Fruit fly (Drosophila melanogaster) whole organism, embryonic: ENCODE data around the gene lilli.
A peak's percentile ranks its signal among the peaks of the same experiment; 100 is the strongest.

Experiments used
- Atf-2 ChIP-seq: fragments of 200-800 bp; sonication (Bioruptor generic); optimal IDR thresholded peaks from 2 replicates; lab custom pipeline; 2016; ENCODE audit warnings: missing biosample characterization, missing genetic modification characterization
- CG10431 ChIP-seq: fragments of 200-800 bp; sonication (Bioruptor generic); optimal IDR thresholded peaks from 3 replicates; lab custom pipeline; 2018; ENCODE audit warnings: missing biosample characterization, mild to moderate bottlenecking, missing genetic modification characterization
- CG11695 ChIP-seq: fragments of 200-800 bp; sonication (Bioruptor generic); IDR thresholded peaks from 3 replicates; pipeline ENCODE4 v1.3.6; 2022; ENCODE audit warnings: missing biosample characterization, missing genetic modification characterization
- CG12104 ChIP-seq: fragments of 200-800 bp; sonication (Bioruptor generic); optimal IDR thresholded peaks from 3 replicates; lab custom pipeline; 2016; ENCODE audit warnings: missing biosample characterization, missing genetic modification characterization
- CG12155 ChIP-seq: fragments of 200-800 bp; sonication (Bioruptor generic); optimal IDR thresholded peaks from 3 replicates; lab custom pipeline; 2016; ENCODE audit warnings: missing biosample characterization, missing genetic modification characterization
- CG17328 ChIP-seq: fragments of 200-800 bp; sonication (Bioruptor generic); IDR thresholded peaks from 2 replicates; pipeline ENCODE4 v1.3.6; 2022; ENCODE audit warnings: missing biosample characterization, missing genetic modification characterization
- CG17359 ChIP-seq: fragments of 200-800 bp; sonication (Bioruptor generic); optimal IDR thresholded peaks from 3 replicates; lab custom pipeline; 2018; ENCODE audit warnings: missing biosample characterization, mild to moderate bottlenecking, missing genetic modification characterization, moderate library complexity
- CG1832 ChIP-seq: fragments of 200-800 bp; sonication (Bioruptor generic); optimal IDR thresholded peaks from 2 replicates; lab custom pipeline; 2017; ENCODE audit warnings: missing biosample characterization, mild to moderate bottlenecking, missing genetic modification characterization, inconsistent platforms
- CG18764 ChIP-seq: fragments of 200-800 bp; sonication (Bioruptor generic); optimal IDR thresholded peaks from 3 replicates; lab custom pipeline; 2016; ENCODE audit warnings: missing biosample characterization, missing genetic modification characterization
- CG3163 ChIP-seq: fragments of 200-800 bp; sonication (Bioruptor generic); optimal IDR thresholded peaks from 3 replicates; lab custom pipeline; 2016; ENCODE audit warnings: missing biosample characterization, missing genetic modification characterization
- CG33213 ChIP-seq: fragments of 200-800 bp; sonication (Bioruptor generic); optimal IDR thresholded peaks from 3 replicates; lab custom pipeline; 2016; ENCODE audit warnings: missing biosample characterization, missing genetic modification characterization
- CG34376 ChIP-seq: fragments of 200-800 bp; sonication (Bioruptor generic); optimal IDR thresholded peaks from 2 replicates; lab custom pipeline; 2018; ENCODE audit warnings: missing biosample characterization, mild to moderate bottlenecking, missing genetic modification characterization
- CG4404 ChIP-seq: fragments of 200-800 bp; sonication (Bioruptor generic); IDR thresholded peaks from 2 replicates; pipeline ENCODE4 v1.3.6; 2022; ENCODE audit warnings: missing biosample characterization, missing genetic modification characterization
- CG7786 ChIP-seq: fragments of 200-800 bp; sonication (Bioruptor generic); optimal IDR thresholded peaks from 2 replicates; lab custom pipeline; 2016; ENCODE audit warnings: missing biosample characterization, missing genetic modification characterization
- CHES-1-like ChIP-seq: fragments of 200-800 bp; sonication (Bioruptor generic); optimal IDR thresholded peaks from 2 replicates; lab custom pipeline; 2016; ENCODE audit warnings: missing biosample characterization, missing genetic modification characterization
- D19A ChIP-seq: fragments of 200-800 bp; optimal IDR thresholded peaks from 3 replicates; lab custom pipeline; 2019; ENCODE audit warnings: missing biosample characterization, mild to moderate bottlenecking, missing genetic modification characterization, moderate library complexity
- Dek ChIP-seq: fragments of 200-800 bp; sonication (Bioruptor generic); optimal IDR thresholded peaks from 3 replicates; lab custom pipeline; 2019; ENCODE audit warnings: missing biosample characterization, mild to moderate bottlenecking, missing genetic modification characterization, moderate library complexity
- Dp ChIP-seq: fragments of 200-800 bp; sonication (Bioruptor generic); optimal IDR thresholded peaks from 2 replicates; lab custom pipeline; 2018; ENCODE audit warnings: missing biosample characterization, mild to moderate bottlenecking, missing genetic modification characterization, moderate library complexity
- Elba2 ChIP-seq: fragments of 200-800 bp; sonication (Bioruptor generic); optimal IDR thresholded peaks from 3 replicates; lab custom pipeline; 2016; ENCODE audit warnings: missing biosample characterization, missing genetic modification characterization
- Ets97D ChIP-seq: fragments of 200-800 bp; sonication (Bioruptor generic); optimal IDR thresholded peaks from 3 replicates; lab custom pipeline; 2016; ENCODE audit warnings: missing biosample characterization, missing genetic modification characterization
- GATAe ChIP-seq: fragments of 200-800 bp; sonication (Bioruptor generic); conservative IDR thresholded peaks from 2 replicates; pipeline ENCODE4 v1.3.6; 2022; ENCODE audit warnings: missing biosample characterization, missing genetic modification characterization
- H15 ChIP-seq: fragments of 200-800 bp; sonication (Bioruptor generic); IDR thresholded peaks from 3 replicates; pipeline ENCODE4 v1.3.6; 2022; ENCODE audit warnings: missing biosample characterization, missing genetic modification characterization
- H2.0 ChIP-seq: fragments of 200-800 bp; sonication (Bioruptor generic); IDR thresholded peaks from 2 replicates; pipeline ENCODE4 v1.3.6; 2022; ENCODE audit warnings: missing biosample characterization, missing genetic modification characterization
- Jarid2 ChIP-seq: fragments of 200-800 bp; sonication (Bioruptor generic); optimal IDR thresholded peaks from 3 replicates; lab custom pipeline; 2017; ENCODE audit warnings: mild to moderate bottlenecking, missing biosample characterization, missing genetic modification reagents, missing genetic modification characterization
- Lpt ChIP-seq: fragments of >200 bp; optimal IDR thresholded peaks from 2 replicates; lab custom pipeline; 2018; ENCODE audit warnings: missing biosample characterization, missing genetic modification characterization
- NFAT ChIP-seq: fragments of 200-800 bp; sonication (Bioruptor generic); IDR thresholded peaks from 2 replicates; pipeline ENCODE4 v1.3.6; 2022; ENCODE audit warnings: missing biosample characterization, missing genetic modification characterization
- Sry-δ ChIP-seq: fragments of 200-800 bp; sonication (Bioruptor generic); optimal IDR thresholded peaks from 2 replicates; lab custom pipeline; 2016; ENCODE audit warnings: missing biosample characterization, missing genetic modification characterization
- Stat92E ChIP-seq, 3 experiments: fragments of >200 bp in 2 of 3; fragments of 200-800 bp in 1 of 3; sonication (Bioruptor generic) in 1 of 3; optimal IDR thresholded peaks; 2 replicates each; lab custom pipeline; 2017 to 2019; ENCODE audit warnings: missing biosample characterization in 3 of 3, missing genetic modification characterization in 3 of 3, mild to moderate bottlenecking in 1 of 3, moderate library complexity in 1 of 3
- Vsx1 ChIP-seq: fragments of 200-800 bp; sonication (Bioruptor generic); optimal IDR thresholded peaks from 2 replicates; lab custom pipeline; 2017; ENCODE audit warnings: missing biosample characterization, mild to moderate bottlenecking, missing genetic modification characterization, missing genetic modification reagents
- aop ChIP-seq: fragments of 200-800 bp; sonication (Bioruptor generic); IDR thresholded peaks from 2 replicates; pipeline ENCODE4 v1.3.6; 2022; ENCODE audit warnings: missing biosample characterization, missing genetic modification characterization
- bbx ChIP-seq: fragments of 200-800 bp; sonication (Bioruptor generic); IDR thresholded peaks from 2 replicates; pipeline ENCODE4 v1.3.6; 2022; ENCODE audit warnings: missing biosample characterization, missing genetic modification characterization; ENCODE audit not compliant: partially characterized antibody
- chinmo ChIP-seq: fragments of 200-800 bp; sonication (Bioruptor generic); IDR thresholded peaks from 4 replicates; pipeline ENCODE4 v1.3.6; 2022; ENCODE audit warnings: missing biosample characterization, missing genetic modification characterization; ENCODE audit not compliant: partially characterized antibody
- corto ChIP-seq: fragments of 200-800 bp; sonication (Bioruptor generic); optimal IDR thresholded peaks from 2 replicates; lab custom pipeline; 2016; ENCODE audit warnings: missing biosample characterization, mild to moderate bottlenecking, missing genetic modification characterization, moderate library complexity
- crc ChIP-seq: fragments of 200-800 bp; sonication (Bioruptor generic); optimal IDR thresholded peaks from 2 replicates; lab custom pipeline; 2016; ENCODE audit warnings: missing biosample characterization, missing genetic modification characterization
- da ChIP-seq: fragments of 200-800 bp; sonication (Bioruptor generic); optimal IDR thresholded peaks from 2 replicates; lab custom pipeline; 2016; ENCODE audit warnings: missing biosample characterization, missing genetic modification characterization
- dati ChIP-seq: fragments of 200-800 bp; sonication (Bioruptor generic); IDR thresholded peaks from 2 replicates; pipeline ENCODE4 v1.3.6; 2022; ENCODE audit warnings: missing biosample characterization, missing genetic modification characterization
- hb ChIP-seq: fragments of 200-800 bp; sonication (Bioruptor generic); IDR thresholded peaks from 3 replicates; pipeline ENCODE4 v1.3.6; 2022; ENCODE audit warnings: missing biosample characterization, missing genetic modification characterization; ENCODE audit not compliant: partially characterized antibody
- hkb ChIP-seq, 2 experiments: fragments of 200-800 bp in 1 of 2; fragments of >200 bp in 1 of 2; sonication (Bioruptor generic) in 1 of 2; IDR thresholded peaks in 1 of 2; optimal IDR thresholded peaks in 1 of 2; 2 replicates each; pipeline versions ENCODE4 v1.3.6 to Lab custom; 2017 to 2022; ENCODE audit warnings: missing biosample characterization in 1 of 2, missing genetic modification characterization in 1 of 2
- lab ChIP-seq: fragments of 200-800 bp; sonication (Bioruptor generic); optimal IDR thresholded peaks from 3 replicates; lab custom pipeline; 2017; ENCODE audit warnings: missing biosample characterization, missing genetic modification characterization, mild to moderate bottlenecking, moderate library complexity, missing genetic modification reagents
- oc ChIP-seq: fragments of 200-800 bp; sonication (Bioruptor generic); optimal IDR thresholded peaks from 2 replicates; lab custom pipeline; 2018; ENCODE audit warnings: missing biosample characterization, mild to moderate bottlenecking, missing genetic modification characterization, moderate library complexity
- p53 ChIP-seq: fragments of 200-800 bp; sonication (Bioruptor generic); optimal IDR thresholded peaks from 2 replicates; lab custom pipeline; 2016; ENCODE audit warnings: missing biosample characterization, missing genetic modification characterization
- pita ChIP-seq: fragments of 200-800 bp; sonication (Bioruptor generic); optimal IDR thresholded peaks from 2 replicates; lab custom pipeline; 2017; ENCODE audit warnings: missing biosample characterization, mild to moderate bottlenecking, missing genetic modification characterization
- schlank ChIP-seq: fragments of 200-800 bp; sonication (Bioruptor generic); optimal IDR thresholded peaks from 2 replicates; lab custom pipeline; 2018; ENCODE audit warnings: missing biosample characterization, mild to moderate bottlenecking, missing genetic modification characterization
- slbo ChIP-seq: fragments of 200-800 bp; sonication (Bioruptor generic); IDR thresholded peaks from 2 replicates; pipeline ENCODE4 v1.3.6; 2022; ENCODE audit warnings: missing biosample characterization, missing genetic modification characterization
- slp2 ChIP-seq: fragments of 200-800 bp; sonication (Bioruptor generic); optimal IDR thresholded peaks from 2 replicates; lab custom pipeline; 2016; ENCODE audit warnings: missing biosample characterization, missing genetic modification characterization
- sna ChIP-seq: fragments of 200-800 bp; sonication (Bioruptor generic); IDR thresholded peaks from 2 replicates; pipeline ENCODE4 v1.3.6; 2022; ENCODE audit warnings: missing biosample characterization, missing genetic modification characterization; ENCODE audit not compliant: partially characterized antibody
- sug ChIP-seq: fragments of 200-800 bp; optimal IDR thresholded peaks from 2 replicates; lab custom pipeline; 2019; ENCODE audit warnings: missing biosample characterization, mild to moderate bottlenecking, missing genetic modification characterization, moderate library complexity
- tap ChIP-seq: fragments of 200-800 bp; optimal IDR thresholded peaks from 3 replicates; lab custom pipeline; 2019; ENCODE audit warnings: missing biosample characterization, mild to moderate bottlenecking, missing genetic modification characterization, moderate library complexity
- tio ChIP-seq: fragments of 200-800 bp; sonication (Bioruptor generic); optimal IDR thresholded peaks from 2 replicates; lab custom pipeline; 2017; ENCODE audit warnings: missing biosample characterization, missing genetic modification characterization, inconsistent platforms
- toy ChIP-seq: fragments of 200-800 bp; sonication (Bioruptor generic); IDR thresholded peaks from 2 replicates; pipeline ENCODE4 v1.3.6; 2022; ENCODE audit warnings: missing biosample characterization, missing genetic modification characterization
- vnd ChIP-seq: fragments of 200-800 bp; sonication (Bioruptor generic); IDR thresholded peaks from 3 replicates; pipeline ENCODE4 v1.3.6; 2022; ENCODE audit warnings: missing biosample characterization, missing genetic modification characterization; ENCODE audit not compliant: partially characterized antibody

The lilli gene

dm6 chr2L:2905051-2905446 lies 19.3 kb downstream of the lilli start (continued):
- TF ChIP-seq dati (GFP tag; lab: Robert Waterston, UW) (no peak), CG33213 (GFP tag; lab: Kevin White, UChicago) (no peak), H15 (GFP tag; lab: Robert Waterston, UW) (0 out of 3 replicates have a peak, but pooled peaks have one; percentile 39), CG12155 (GFP tag; lab: Kevin White, UChicago) (no peak), CG3163 (GFP tag; lab: Kevin White, UChicago) (no peak), CHES-1-like (GFP tag; lab: Kevin White, UChicago) (no peak), toy (GFP tag; lab: Robert Waterston, UW) (no peak), slp2 (GFP tag; lab: Kevin White, UChicago) (no peak), bbx (GFP tag; lab: Robert Waterston, UW) (no peak), crc (GFP tag; lab: Kevin White, UChicago) (no peak), Vsx1 (GFP tag; lab: Kevin White, UChicago) (no peak), vnd (GFP tag; lab: Robert Waterston, UW) (no peak), Dek (peak; percentile 21), GATAe (GFP tag; lab: Robert Waterston, UW) (no peak), Ets97D (GFP tag; lab: Kevin White, UChicago) (no peak), pita (GFP tag; lab: Kevin White, UChicago) (no peak), Elba2 (GFP tag; lab: Kevin White, UChicago) (no peak), Sry-δ (GFP tag; lab: Kevin White, UChicago) (no peak), H2.0 (GFP tag; lab: Robert Waterston, UW) (no peak; the same call in 1 of the 2 replicates), da (GFP tag; lab: Kevin White, UChicago) (no peak), slbo (GFP tag; lab: Robert Waterston, UW) (peak; percentile 71; the same call in 1 of the 2 replicates), Stat92E (GFP tag; optimal IDR thresholded peaks at IDR 0.05; lab: Kevin White, UChicago) (no peak), hkb (optimal IDR thresholded peaks at IDR 0.05; lab: Kevin White, UChicago) (no peak), hkb (GFP tag; IDR thresholded peaks at IDR 0.05; lab: Robert Waterston, UW) (peak; percentile 66), CG7786 (GFP tag; lab: Kevin White, UChicago) (no peak), Lpt (no peak), sna (GFP tag; lab: Robert Waterston, UW) (no peak), Atf-2 (GFP tag; lab: Kevin White, UChicago) (no peak), CG34376 (GFP tag; lab: Kevin White, UChicago) (no peak), tio (peak; percentile 6), sug (no peak), Dp (GFP tag; lab: Kevin White, UChicago) (no peak), CG12104 (GFP tag; lab: Kevin White, UChicago) (no peak), chinmo (GFP tag; lab: Robert Waterston, UW) (no peak), aop (no peak), oc (tag; lab: Kevin White, UChicago) (peak; percentile 73), CG1832 (GFP tag; lab: Kevin White, UChicago) (no peak), CG17328 (GFP tag; lab: Robert Waterston, UW) (peak; percentile 25; the same call in 1 of the 2 replicates), CG17359 (peak; percentile 62), tap (tag; lab: Kevin White, UChicago) (peak; percentile 25), CG18764 (GFP tag; lab: Kevin White, UChicago) (no peak), hb (GFP tag; lab: Robert Waterston, UW) (no peak), schlank (tag; lab: Kevin White, UChicago) (no peak), CG11695 (GFP tag; lab: Robert Waterston, UW) (peak; percentile 50; the same call in 2 of the 3 replicates), Jarid2 (no peak), D19A (peak; percentile 45), lab (GFP tag; lab: Kevin White, UChicago) (peak; percentile 40), CG4404 (GFP tag; lab: Robert Waterston, UW) (no peak), p53 (GFP tag; lab: Kevin White, UChicago) (no peak), CG10431 (GFP tag; lab: Kevin White, UChicago) (no peak), NFAT (GFP tag; lab: Robert Waterston, UW) (no peak), corto (no peak)
